Fruit fly (Drosophila melanogaster): ENCODE data around the gene CG3285.

CG3285 gene

DNA sequence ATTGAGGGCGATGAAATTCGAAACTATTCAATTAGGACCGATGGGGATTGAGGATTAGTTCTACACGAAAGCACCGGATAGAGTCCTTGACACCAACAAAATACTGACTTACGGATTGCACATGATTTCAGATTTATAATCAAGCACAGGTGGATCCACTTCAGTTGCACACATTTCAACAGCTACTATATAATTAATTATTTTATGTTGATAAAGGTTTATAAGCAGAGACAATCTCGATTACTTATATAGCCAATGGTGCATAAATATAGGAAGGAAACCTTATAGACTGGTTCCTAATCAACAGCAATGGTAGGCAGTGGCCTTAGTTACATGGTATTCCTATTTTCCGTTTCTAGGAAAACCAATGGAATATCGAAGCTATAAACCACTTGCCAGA lies 37.7 kb downstream of the CG3285 start:
- TF ChIP-seq h (optimal IDR thresholded peaks at IDR 0.05), result no peak
- no peak for TF ChIP-seq Myc (optimal IDR thresholded peaks at IDR 0.05)

- TF ChIP-seq Myc (optimal IDR thresholded peaks at IDR 0.05) (no peak), insv (optimal IDR thresholded peaks at IDR 0.05) (no peak), Sin3A (optimal IDR thresholded peaks at IDR 0.05) (no peak), psq (optimal IDR thresholded peaks at IDR 0.05) (no peak), h (optimal IDR thresholded peaks at IDR 0.05) (no peak), ttk (optimal IDR thresholded peaks at IDR 0.05) (no peak)
These were observed 38.4 kb downstream of the CG3285 start for dm6 chr2L:3369083-3369653.

- TF ChIP-seq insv (optimal IDR thresholded peaks at IDR 0.05) (no peak), psq (optimal IDR thresholded peaks at IDR 0.05) (no peak), Myc (optimal IDR thresholded peaks at IDR 0.05) (no peak), h (optimal IDR thresholded peaks at IDR 0.05) (no peak), ttk (optimal IDR thresholded peaks at IDR 0.05) (no peak), Sin3A (optimal IDR thresholded peaks at IDR 0.05) (no peak)
These were observed 39.1 kb downstream of the CG3285 start for dm6 chr2L:3369822-3370221.

DNA sequence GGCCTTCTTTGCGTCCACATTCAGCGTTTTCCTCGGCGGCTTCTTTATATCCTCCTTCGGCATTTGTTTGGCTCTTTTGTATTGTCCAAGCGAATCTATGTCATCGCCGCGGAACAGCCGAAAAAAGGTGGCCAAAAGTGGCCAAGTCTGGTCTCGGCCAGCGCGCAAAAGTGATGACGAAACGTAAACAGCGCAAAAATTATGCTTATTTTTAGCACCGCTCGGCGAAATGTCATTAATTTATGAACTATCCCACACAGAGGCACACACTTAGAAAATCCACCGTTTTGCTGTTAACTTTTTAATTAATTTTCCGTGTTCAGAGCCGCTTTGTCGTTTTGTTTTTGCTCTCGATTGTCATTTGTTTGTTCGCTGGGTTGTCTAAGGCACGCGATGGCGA lies 40.2 kb downstream of the CG3285 start:
- no peak for TF ChIP-seq ttk (optimal IDR thresholded peaks at IDR 0.05)
- TF ChIP-seq h (optimal IDR thresholded peaks at IDR 0.05), result no peak
- TF ChIP-seq insv (optimal IDR thresholded peaks at IDR 0.05), result no peak
- TF ChIP-seq psq (optimal IDR thresholded peaks at IDR 0.05), result no peak
- TF ChIP-seq Myc (optimal IDR thresholded peaks at IDR 0.05), result no peak
- TF ChIP-seq Sin3A (optimal IDR thresholded peaks at IDR 0.05), result no peak

DNA sequence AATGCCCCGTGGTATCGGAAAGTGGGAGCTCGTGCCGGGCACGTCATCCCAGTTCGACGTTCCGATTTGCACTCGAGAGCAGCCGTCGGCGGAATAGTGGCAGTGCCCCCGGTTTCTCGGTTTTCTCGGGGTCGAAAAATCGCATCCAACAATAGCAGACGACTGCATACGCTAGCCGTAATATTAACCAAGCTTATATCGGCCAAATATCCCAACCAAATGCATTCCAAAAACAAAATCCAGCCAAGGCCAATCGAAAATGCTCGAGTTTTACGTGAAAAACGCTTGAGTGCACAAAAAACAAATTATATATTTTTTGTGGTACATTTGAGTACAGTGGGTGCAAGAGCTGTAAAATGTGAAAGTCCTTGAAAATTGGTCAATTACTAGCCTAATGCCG lies 40.6 kb downstream of the CG3285 start:
- TF ChIP-seq psq (optimal IDR thresholded peaks at IDR 0.05) (no peak), h (optimal IDR thresholded peaks at IDR 0.05) (no peak), Myc (optimal IDR thresholded peaks at IDR 0.05) (no peak), ttk (optimal IDR thresholded peaks at IDR 0.05) (no peak), insv (optimal IDR thresholded peaks at IDR 0.05) (no peak), Sin3A (optimal IDR thresholded peaks at IDR 0.05) (no peak)

DNA sequence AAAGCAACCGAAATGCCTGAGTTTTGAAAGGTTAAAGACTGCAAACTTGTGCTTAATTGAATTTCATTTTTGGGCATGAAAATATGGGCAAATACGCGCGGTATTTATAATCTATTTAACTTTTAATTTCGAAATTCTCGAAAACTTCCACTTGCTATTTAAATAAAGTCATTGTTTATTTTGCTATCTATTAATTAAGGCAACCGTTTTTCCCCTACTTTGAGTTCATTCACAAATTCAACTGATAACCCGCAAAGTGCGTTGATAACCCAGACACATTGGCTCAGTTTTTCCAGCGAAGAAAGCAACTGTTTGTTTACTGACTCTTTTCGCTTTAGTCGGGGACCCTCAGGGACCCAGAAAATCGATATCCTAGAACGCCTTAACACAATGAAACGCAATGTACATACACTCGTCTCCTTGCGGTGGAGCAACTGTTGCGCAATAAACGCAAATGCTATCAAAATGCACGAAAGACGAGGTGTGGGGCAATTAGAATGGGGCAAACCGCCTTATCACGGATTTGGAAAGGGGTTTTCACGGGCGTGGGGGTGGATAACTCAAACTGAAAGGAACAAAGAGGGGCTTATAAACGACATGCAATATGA lies 41.2 kb downstream of the CG3285 start:
- TF ChIP-seq h (optimal IDR thresholded peaks at IDR 0.05) (no peak), psq (optimal IDR thresholded peaks at IDR 0.05) (no peak), ttk (optimal IDR thresholded peaks at IDR 0.05) (no peak), Myc (optimal IDR thresholded peaks at IDR 0.05) (no peak), insv (optimal IDR thresholded peaks at IDR 0.05) (no peak), Sin3A (optimal IDR thresholded peaks at IDR 0.05) (no peak)

- no peak for TF ChIP-seq insv (optimal IDR thresholded peaks at IDR 0.05)
- no peak for TF ChIP-seq Sin3A (optimal IDR thresholded peaks at IDR 0.05)
- TF ChIP-seq psq (optimal IDR thresholded peaks at IDR 0.05), result no peak
- TF ChIP-seq Myc (optimal IDR thresholded peaks at IDR 0.05), result no peak
- no peak for TF ChIP-seq h (optimal IDR thresholded peaks at IDR 0.05)
- TF ChIP-seq ttk (optimal IDR thresholded peaks at IDR 0.05), result no peak
These were observed 41.8 kb downstream of the CG3285 start for dm6 chr2L:3372483-3372929.

dm6 chr2L:3373242-3373641 lies 42.5 kb downstream of the CG3285 start, which contains the start of gene GramD1B:
GramD1B (minus strand) TSS chr2L:3373372.
- TF ChIP-seq insv (optimal IDR thresholded peaks at IDR 0.05) (no peak), ttk (optimal IDR thresholded peaks at IDR 0.05) (no peak), Myc (optimal IDR thresholded peaks at IDR 0.05) (no peak), psq (optimal IDR thresholded peaks at IDR 0.05) (no peak), h (optimal IDR thresholded peaks at IDR 0.05) (no peak), Sin3A (optimal IDR thresholded peaks at IDR 0.05) (no peak)

dm6 chr2L:3375611-3376010 lies 44.9 kb downstream of the CG3285 start, which contains the start of gene CG15412:
CG15412 (minus strand) TSS chr2L:3375711.
- TF ChIP-seq psq (optimal IDR thresholded peaks at IDR 0.05) (no peak), Sin3A (optimal IDR thresholded peaks at IDR 0.05) (no peak), h (optimal IDR thresholded peaks at IDR 0.05) (no peak)

DNA sequence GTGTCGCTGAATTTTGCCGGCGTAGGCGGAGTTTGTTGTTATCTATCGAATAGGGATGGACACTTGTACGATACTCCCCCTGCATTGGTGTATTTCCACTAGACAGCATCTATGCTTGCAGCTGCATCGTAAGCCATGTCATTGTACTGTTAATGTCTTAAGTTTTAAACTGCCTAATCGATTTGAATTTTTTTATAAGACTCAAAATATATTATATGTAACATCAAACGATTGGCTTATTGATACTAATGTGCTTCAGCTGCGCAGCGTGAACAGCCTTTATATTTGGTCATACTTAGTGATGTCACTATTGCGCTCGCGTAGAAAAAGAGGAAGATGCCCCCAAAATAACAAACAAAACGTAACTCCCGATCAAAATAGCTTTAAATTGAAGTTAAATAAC lies 46.0 kb downstream of the CG3285 start, which contains the start of the genes CG9662 and Ptpa:
Gene CG9662, minus strand, starts transcription at position 54 of the 403 bp plus-strand sequence.
Gene Ptpa, plus strand, starts transcription at position 319 of the 403 bp plus-strand sequence.
- TF ChIP-seq insv (optimal IDR thresholded peaks at IDR 0.05) (no peak), Myc (optimal IDR thresholded peaks at IDR 0.05) (no peak), psq (optimal IDR thresholded peaks at IDR 0.05) (no peak)

Measured in Kc167 (cell line).